Fruit fly (Drosophila melanogaster) whole organism, pupa: ENCODE measurements around the gene Max.

Source experiments
- CG10348 ChIP-seq: fragments of 200-800 bp; sonication (Bioruptor generic); IDR thresholded peaks from 2 replicates; pipeline ENCODE4 v1.3.6; 2022; ENCODE audit warnings: missing biosample characterization, missing genetic modification characterization
- CG14655 ChIP-seq: fragments of 200-800 bp; sonication (Bioruptor generic); optimal IDR thresholded peaks from 3 replicates; lab custom pipeline; 2017; ENCODE audit warnings: mild to moderate bottlenecking, missing biosample characterization, missing genetic modification reagents, missing genetic modification characterization
- CG34367 ChIP-seq: fragments of 200-800 bp; sonication (Bioruptor generic); optimal IDR thresholded peaks from 2 replicates; lab custom pipeline; 2018; ENCODE audit warnings: missing biosample characterization, mild to moderate bottlenecking, missing genetic modification characterization
- EcR ChIP-seq: fragments of 200-800 bp; sonication (Bioruptor generic); optimal IDR thresholded peaks from 3 replicates; lab custom pipeline; 2019; ENCODE audit warnings: missing biosample characterization, missing genetic modification characterization, mild to moderate bottlenecking, moderate library complexity, missing genetic modification reagents
- Snoo ChIP-seq: fragments of 200-800 bp; sonication (Bioruptor generic); optimal IDR thresholded peaks from 3 replicates; lab custom pipeline; 2017; ENCODE audit warnings: missing biosample characterization, mild to moderate bottlenecking, missing genetic modification characterization, inconsistent platforms
- fd96Ca ChIP-seq: fragments of 200-800 bp; sonication (Bioruptor generic); IDR thresholded peaks from 3 replicates; pipeline ENCODE4 v1.3.6; 2022; ENCODE audit warnings: missing biosample characterization, missing genetic modification characterization
- gl ChIP-seq: fragments of 200-800 bp; sonication (Bioruptor generic); optimal IDR thresholded peaks from 2 replicates; lab custom pipeline; 2018; ENCODE audit warnings: missing biosample characterization, mild to moderate bottlenecking, missing genetic modification characterization

dm6 chr3L:19294235-19294612 is 30.2 kb upstream of the Max start, which contains the start of gene fal:
- TF ChIP-seq gl (tag; lab: Kevin White, UChicago) = no peak
- no peak for TF ChIP-seq CG14655
- TF ChIP-seq EcR (GFP tag; lab: Kevin White, UChicago) = no peak
- TF ChIP-seq CG10348 (GFP tag; lab: Robert Waterston, UW) = no peak
- no peak for TF ChIP-seq Snoo (tag; lab: Kevin White, UChicago)
- TF ChIP-seq fd96Ca (GFP tag; lab: Robert Waterston, UW) = no peak
- TF ChIP-seq CG34367 (tag; lab: Kevin White, UChicago) = no peak
